In genomic region chrV:11011807-11012206, ce11 we compare ENCODE assay signal across 3 worm cellular contexts.
TF ChIP-seq lines count a peak whose summit lies in the region.

No protein-coding gene starts in this region.

TF ChIP-seq in whole organism, L3 larva, 47 proteins besides CTCF, POLR2A, EP300 and RAD21:
- no peak for TF ChIP-seq sea-2 (GFP tag; optimal IDR thresholded peaks at IDR 0.05; lab: Kevin White, UChicago)
- TF ChIP-seq nhr-25 (tag; optimal IDR thresholded peaks at IDR 0.05; lab: Kevin White, UChicago) = peak; percentile 10
- TF ChIP-seq skn-1 (tag; optimal IDR thresholded peaks at IDR 0.05; lab: Kevin White, UChicago) = no peak

TF ChIP-seq in whole organism, L4 larva, 104 proteins besides CTCF, POLR2A, EP300 and RAD21:
- TF ChIP-seq fos-1 (tag; optimal IDR thresholded peaks at IDR 0.05; lab: Kevin White, UChicago) (no peak), nhr-28 (tag; optimal IDR thresholded peaks at IDR 0.05; lab: Kevin White, UChicago) (peak; percentile 6)

TF ChIP-seq in whole organism, young adult, 124 proteins besides CTCF, POLR2A, EP300 and RAD21:
- TF ChIP-seq nhr-27 (tag; optimal IDR thresholded peaks at IDR 0.05; lab: Kevin White, UChicago) (no peak), nhr-80 (tag; optimal IDR thresholded peaks at IDR 0.05; lab: Kevin White, UChicago) (peak; percentile 13), lin-26 (GFP tag; IDR thresholded peaks at IDR 0.05; lab: Robert Waterston, UW) (0 out of 2 replicates have a peak, but pooled peaks have one; percentile 30)
